Fruit fly (Drosophila melanogaster) whole organism, wandering third instar larva: ENCODE results near the gene ea.

Source experiments
- Abd-B ChIP-seq: fragments of >200 bp; optimal IDR thresholded peaks from 2 replicates; lab custom pipeline; 2017; ENCODE audit warnings: missing biosample characterization, missing genetic modification characterization
- CG32264 ChIP-seq: fragments of 200-800 bp; sonication (Bioruptor generic); optimal IDR thresholded peaks from 2 replicates; lab custom pipeline; 2016; ENCODE audit warnings: missing biosample characterization, missing genetic modification characterization
- CG9705 ChIP-seq: fragments of 200-800 bp; sonication (Bioruptor generic); optimal IDR thresholded peaks from 2 replicates; lab custom pipeline; 2018; ENCODE audit warnings: missing biosample characterization, mild to moderate bottlenecking, missing genetic modification characterization
- CrebA ChIP-seq: fragments of 200-800 bp; sonication (Bioruptor generic); optimal IDR thresholded peaks from 2 replicates; lab custom pipeline; 2016; ENCODE audit warnings: missing biosample characterization, mild to moderate bottlenecking, missing genetic modification characterization, borderline replicate concordance
- Dfd ChIP-seq: fragments of >200 bp; optimal IDR thresholded peaks from 2 replicates; lab custom pipeline; 2017; ENCODE audit warnings: missing biosample characterization, missing genetic modification characterization
- Dif ChIP-seq: fragments of 200-275, 200-300 bp; sonication (Bioruptor generic); optimal IDR thresholded peaks from 2 replicates; lab custom pipeline; 2018; ENCODE audit warnings: missing biosample characterization, missing genetic modification characterization; ENCODE audit not compliant: partially characterized antibody
- GATAd ChIP-seq: sonication (Bioruptor generic); optimal IDR thresholded peaks from 2 replicates; lab custom pipeline; 2016; ENCODE audit warnings: missing biosample characterization, missing genetic modification characterization
- HLH106 ChIP-seq: fragments of 200-800 bp; optimal IDR thresholded peaks from 3 replicates; lab custom pipeline; 2019; ENCODE audit warnings: missing biosample characterization, mild to moderate bottlenecking, missing genetic modification characterization, moderate library complexity
- Hnf4 ChIP-seq: fragments of 200-800 bp; sonication (Bioruptor generic); optimal IDR thresholded peaks from 2 replicates; lab custom pipeline; 2016; ENCODE audit warnings: missing biosample characterization, mild to moderate bottlenecking, missing genetic modification characterization
- Hr78 ChIP-seq: fragments of >200 bp; optimal IDR thresholded peaks from 2 replicates; lab custom pipeline; 2017; ENCODE audit warnings: missing biosample characterization, missing genetic modification characterization
- Hr83 ChIP-seq: fragments of 200-300 bp; sonication (Bioruptor generic); optimal IDR thresholded peaks from 2 replicates; lab custom pipeline; 2016; ENCODE audit warnings: missing biosample characterization, mild to moderate bottlenecking, missing genetic modification characterization, moderate library complexity; ENCODE audit not compliant: poor library complexity, severe bottlenecking
- Jra ChIP-seq: sonication (Bioruptor generic); optimal IDR thresholded peaks from 2 replicates; lab custom pipeline; 2016; ENCODE audit warnings: missing biosample characterization, missing genetic modification characterization
- Mio ChIP-seq: sonication (Bioruptor generic); optimal IDR thresholded peaks from 2 replicates; lab custom pipeline; 2016; ENCODE audit warnings: missing biosample characterization, missing genetic modification characterization
- Myc ChIP-seq: fragments of >200 bp; optimal IDR thresholded peaks from 2 replicates; lab custom pipeline; 2017
- N ChIP-seq: fragments of >200 bp; optimal IDR thresholded peaks from 2 replicates; lab custom pipeline; 2018; ENCODE audit warnings: missing biosample characterization, missing external identifiers, missing genetic modification characterization
- OdsH ChIP-seq: fragments of 200-800 bp; sonication (Bioruptor generic); optimal IDR thresholded peaks from 2 replicates; lab custom pipeline; 2016; ENCODE audit warnings: missing biosample characterization, mild to moderate bottlenecking, missing genetic modification characterization
- Rel ChIP-seq, 2 experiments: fragments of 200-800 bp; sonication (Bioruptor generic) in 1 of 2; optimal IDR thresholded peaks; 2 replicates in 1 of 2; 3 replicates in 1 of 2; lab custom pipeline; 2016 to 2019; ENCODE audit warnings: mild to moderate bottlenecking in 2 of 2, missing biosample characterization in 2 of 2, missing genetic modification characterization in 2 of 2, moderate library complexity in 1 of 2
- Sp1 ChIP-seq: fragments of 200-800 bp; sonication (Bioruptor generic); optimal IDR thresholded peaks from 3 replicates; lab custom pipeline; 2019; ENCODE audit warnings: missing biosample characterization, mild to moderate bottlenecking, missing genetic modification characterization, moderate library complexity
- Vsx2 ChIP-seq: fragments of 200-300, 225-300 bp; sonication (Bioruptor generic); optimal IDR thresholded peaks from 2 replicates; lab custom pipeline; 2018; ENCODE audit warnings: missing biosample characterization, missing genetic modification characterization; ENCODE audit not compliant: partially characterized antibody
- brk ChIP-seq: fragments of 200-800 bp; sonication (Bioruptor generic); optimal IDR thresholded peaks from 2 replicates; lab custom pipeline; 2016; ENCODE audit warnings: missing biosample characterization, mild to moderate bottlenecking, missing genetic modification characterization
- dl ChIP-seq, 2 experiments: fragments of 175-275, 200-275 bp in 1 of 2; fragments of 200-275 bp in 1 of 2; sonication (Bioruptor generic); optimal IDR thresholded peaks; lab custom pipeline; 2018; ENCODE audit warnings: mild to moderate bottlenecking in 2 of 2, missing biosample characterization in 2 of 2, missing genetic modification characterization in 2 of 2, moderate library complexity in 2 of 2; ENCODE audit not compliant: partially characterized antibody in 2 of 2, insufficient read depth in 1 of 2
- dmrt93B ChIP-seq: fragments of 200-800 bp; sonication (Bioruptor generic); optimal IDR thresholded peaks from 2 replicates; lab custom pipeline; 2018; ENCODE audit warnings: missing biosample characterization, mild to moderate bottlenecking, missing genetic modification characterization
- dsf ChIP-seq: sonication (Bioruptor generic); optimal IDR thresholded peaks from 2 replicates; lab custom pipeline; 2016; ENCODE audit warnings: missing biosample characterization, missing genetic modification characterization, borderline replicate concordance
- ey ChIP-seq: fragments of 200-800 bp; sonication (Bioruptor generic); optimal IDR thresholded peaks from 2 replicates; lab custom pipeline; 2016; ENCODE audit warnings: missing biosample characterization, missing genetic modification characterization
- foxo ChIP-seq, 2 experiments: fragments of 200-800 bp; sonication (Bioruptor generic); optimal IDR thresholded peaks; 2 replicates in 1 of 2; 3 replicates in 1 of 2; lab custom pipeline; 2016 to 2017; ENCODE audit warnings: missing biosample characterization in 2 of 2, missing genetic modification characterization in 2 of 2
- fru ChIP-seq: fragments of 200-800 bp; sonication (Bioruptor generic); optimal IDR thresholded peaks from 3 replicates; lab custom pipeline; 2016; ENCODE audit warnings: missing biosample characterization, mild to moderate bottlenecking, missing genetic modification characterization
- h ChIP-seq: fragments of 200-800 bp; sonication (Bioruptor generic); optimal IDR thresholded peaks from 3 replicates; lab custom pipeline; 2016; ENCODE audit warnings: missing biosample characterization, mild to moderate bottlenecking, missing genetic modification characterization
- jim ChIP-seq: fragments of 175-275, 200-325 bp; sonication (Bioruptor generic); optimal IDR thresholded peaks from 2 replicates; lab custom pipeline; 2016; ENCODE audit warnings: missing biosample characterization, mild to moderate bottlenecking, missing genetic modification characterization
- lola ChIP-seq: fragments of >200 bp; optimal IDR thresholded peaks from 2 replicates; lab custom pipeline; 2017; ENCODE audit warnings: missing biosample characterization, missing genetic modification characterization
- pan ChIP-seq: fragments of >200 bp; optimal IDR thresholded peaks from 2 replicates; lab custom pipeline; 2017
- psq ChIP-seq: fragments of 200-800 bp; sonication (Bioruptor generic); optimal IDR thresholded peaks from 3 replicates; lab custom pipeline; 2017; ENCODE audit warnings: missing biosample characterization, mild to moderate bottlenecking, missing genetic modification characterization, moderate library complexity
- rgr ChIP-seq: fragments of 200-800 bp; sonication (Bioruptor generic); optimal IDR thresholded peaks from 3 replicates; lab custom pipeline; 2016; ENCODE audit warnings: missing biosample characterization, mild to moderate bottlenecking, missing genetic modification characterization
- sv ChIP-seq: fragments of 200-800 bp; sonication (Bioruptor generic); optimal IDR thresholded peaks from 3 replicates; lab custom pipeline; 2016; ENCODE audit warnings: missing biosample characterization, missing genetic modification characterization
- tai ChIP-seq: sonication (Bioruptor generic); optimal IDR thresholded peaks from 2 replicates; lab custom pipeline; 2016; ENCODE audit warnings: missing biosample characterization, missing genetic modification characterization
- usp ChIP-seq: fragments of >200 bp; optimal IDR thresholded peaks from 2 replicates; lab custom pipeline; 2017; ENCODE audit warnings: missing biosample characterization, missing genetic modification characterization
- woc ChIP-seq: sonication (Bioruptor generic); optimal IDR thresholded peaks from 2 replicates; lab custom pipeline; 2016; ENCODE audit warnings: missing biosample characterization, mild to moderate bottlenecking, missing genetic modification characterization

Gene ea

DNA sequence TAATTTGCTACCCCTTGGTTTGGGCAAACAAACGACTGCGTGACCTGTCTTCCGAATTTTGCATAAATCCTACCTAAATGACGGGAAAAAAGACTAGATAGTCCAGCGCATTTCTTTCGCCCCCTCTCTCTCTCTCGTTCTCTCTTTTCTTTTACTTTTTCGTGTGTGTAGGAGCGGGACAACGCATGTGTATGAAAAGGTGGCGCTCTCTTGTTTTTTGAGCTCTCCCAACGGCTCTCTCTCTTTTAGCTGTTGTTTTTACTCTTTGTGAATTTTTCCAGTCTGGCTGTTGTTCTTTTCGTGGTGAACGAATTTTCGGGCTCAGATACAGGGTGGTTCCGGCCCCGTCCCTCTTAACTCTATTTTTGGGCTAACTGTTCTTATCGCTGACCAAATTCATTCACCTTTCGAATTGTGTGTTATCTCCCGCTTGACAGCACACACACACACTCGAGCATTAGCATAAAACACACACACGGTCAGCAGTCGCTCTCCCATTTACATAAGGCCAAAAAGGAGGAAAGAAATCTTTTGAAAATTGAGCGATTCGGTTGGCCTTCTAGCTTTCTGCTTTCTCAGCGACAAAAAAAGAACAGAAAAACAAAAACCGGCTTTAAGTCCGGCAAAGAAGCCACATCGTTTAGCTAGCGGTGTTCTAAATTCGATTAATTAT, 36.8 kb upstream of the ea start:
- TF ChIP-seq Sp1 (GFP tag; lab: Kevin White, UChicago) (peak; percentile 34), lola (GFP tag; lab: Kevin White, UChicago) (no peak), tai (no peak), GATAd (GFP tag; lab: Kevin White, UChicago) (no peak), Dif (GFP tag; lab: Kevin White, UChicago) (peak; percentile 90), Vsx2 (GFP tag; lab: Kevin White, UChicago) (peak; percentile 70), rgr (GFP tag; lab: Kevin White, UChicago) (peak; percentile 8), dl (GFP tag; optimal IDR thresholded peaks at IDR 0.05; lab: Kevin White, UChicago; ENCODE audit: insufficient read depth in 1 of 2, partially characterized antibody in 2 of 2) (peak; percentile 86 to 92), psq (GFP tag; lab: Kevin White, UChicago) (peak; percentile 64), h (GFP tag; lab: Kevin White, UChicago) (peak; percentile 24), OdsH (GFP tag; lab: Kevin White, UChicago) (peak; percentile 32)

dm6 chr3R:15292241-15293004, 36.1 kb upstream of the ea start:
- TF ChIP-seq Hnf4: no peak
- TF ChIP-seq tai: no peak
- no peak for TF ChIP-seq Jra (GFP tag; lab: Kevin White, UChicago)
- TF ChIP-seq dmrt93B: no peak
- TF ChIP-seq Vsx2 (GFP tag; lab: Kevin White, UChicago): no peak
- no peak for TF ChIP-seq dsf (GFP tag; lab: Kevin White, UChicago)
- TF ChIP-seq Hr83 (GFP tag; lab: Kevin White, UChicago): no peak
- no peak for TF ChIP-seq Sp1 (GFP tag; lab: Kevin White, UChicago)
- no peak for TF ChIP-seq woc (GFP tag; lab: Kevin White, UChicago)
- no peak for TF ChIP-seq Hr78 (GFP tag; lab: Kevin White, UChicago)
- no peak for TF ChIP-seq lola (GFP tag; lab: Kevin White, UChicago)
- peak; percentile 94 for TF ChIP-seq Dfd (GFP tag; lab: Kevin White, UChicago)
- TF ChIP-seq dl (GFP tag; optimal IDR thresholded peaks at IDR 0.05; lab: Kevin White, UChicago; ENCODE audit: insufficient read depth in 1 of 2, partially characterized antibody in 2 of 2): no peak
- TF ChIP-seq foxo (GFP tag; optimal IDR thresholded peaks at IDR 0.05; lab: Kevin White, UChicago): peak in 1 of 2 experiments; percentile 40
- TF ChIP-seq HLH106 (tag; lab: Kevin White, UChicago): no peak
- TF ChIP-seq, all 38 proteins: peak for 2

dm6 chr3R:15293005-15293877, 35.3 kb upstream of the ea start:
- peak; percentile 56 for TF ChIP-seq OdsH (GFP tag; lab: Kevin White, UChicago)
- TF ChIP-seq GATAd (GFP tag; lab: Kevin White, UChicago): no peak
- no peak for TF ChIP-seq dsf (GFP tag; lab: Kevin White, UChicago)
- no peak for TF ChIP-seq N (GFP tag; lab: Kevin White, UChicago)
- peak; percentile 58 for TF ChIP-seq Sp1 (GFP tag; lab: Kevin White, UChicago)
- TF ChIP-seq brk (GFP tag; lab: Kevin White, UChicago): no peak
- TF ChIP-seq h (GFP tag; lab: Kevin White, UChicago): peak; percentile 59
- no peak for TF ChIP-seq dl (GFP tag; optimal IDR thresholded peaks at IDR 0.05; lab: Kevin White, UChicago; ENCODE audit: insufficient read depth in 1 of 2, partially characterized antibody in 2 of 2)
- no peak for TF ChIP-seq Jra (GFP tag; lab: Kevin White, UChicago)
- peak; percentile 27 for TF ChIP-seq HLH106 (tag; lab: Kevin White, UChicago)
- TF ChIP-seq jim: peak; percentile 65
- no peak for TF ChIP-seq Mio
- TF ChIP-seq Dfd (GFP tag; lab: Kevin White, UChicago): no peak
- TF ChIP-seq Hnf4: no peak
- TF ChIP-seq rgr (GFP tag; lab: Kevin White, UChicago): no peak
- TF ChIP-seq CG32264: no peak
- no peak for TF ChIP-seq Abd-B (GFP tag; lab: Kevin White, UChicago)
- peak in 1 of 2 experiments; percentile 55 for TF ChIP-seq foxo (GFP tag; optimal IDR thresholded peaks at IDR 0.05; lab: Kevin White, UChicago)
- peak; percentile 75 for TF ChIP-seq psq (GFP tag; lab: Kevin White, UChicago)
- TF ChIP-seq tai: no peak
- peak; percentile 13 for TF ChIP-seq Rel (GFP tag; optimal IDR thresholded peaks at IDR 0.05; lab: Kevin White, UChicago)
- TF ChIP-seq Rel (tag; optimal IDR thresholded peaks at IDR 0.05; lab: Kevin White, UChicago): no peak
- TF ChIP-seq Dif (GFP tag; lab: Kevin White, UChicago): no peak
- TF ChIP-seq woc (GFP tag; lab: Kevin White, UChicago): peak; percentile 85
- TF ChIP-seq Hr83 (GFP tag; lab: Kevin White, UChicago): no peak
- TF ChIP-seq usp (GFP tag; lab: Kevin White, UChicago): no peak
- TF ChIP-seq sv (GFP tag; lab: Kevin White, UChicago): no peak
- TF ChIP-seq fru: peak; percentile 45
- TF ChIP-seq Myc (lab: Kevin White, UChicago): no peak
- TF ChIP-seq dmrt93B: no peak
- no peak for TF ChIP-seq pan (lab: Kevin White, UChicago)
- TF ChIP-seq Hr78 (GFP tag; lab: Kevin White, UChicago): no peak
- TF ChIP-seq CG9705 (GFP tag; lab: Kevin White, UChicago): no peak
- no peak for TF ChIP-seq Vsx2 (GFP tag; lab: Kevin White, UChicago)
- peak; percentile 52 for TF ChIP-seq ey (GFP tag; lab: Kevin White, UChicago)
- no peak for TF ChIP-seq CrebA (GFP tag; lab: Kevin White, UChicago)
